Fruit fly (Drosophila melanogaster) whole organism, embryonic: ENCODE results near the gene Hacd1.

ENCODE experiments used
- Asciz ChIP-seq: fragments of 200-800 bp; sonication (Bioruptor generic); optimal IDR thresholded peaks from 2 replicates; lab custom pipeline; 2017; ENCODE audit warnings: missing biosample characterization, mild to moderate bottlenecking, missing genetic modification characterization, missing genetic modification reagents
- BEAF-32 ChIP-seq: fragments of 200-800 bp; sonication (Bioruptor generic); optimal IDR thresholded peaks from 3 replicates; lab custom pipeline; 2017; ENCODE audit warnings: missing biosample characterization, missing genetic modification characterization, mild to moderate bottlenecking, moderate library complexity, missing genetic modification reagents
- CG11093 ChIP-seq: fragments of 200-800 bp; sonication (Bioruptor generic); IDR thresholded peaks from 3 replicates; pipeline ENCODE4 v1.3.6; 2022; ENCODE audit warnings: missing biosample characterization, missing genetic modification characterization
- CG12769 ChIP-seq: fragments of 200-800 bp; sonication (Bioruptor generic); optimal IDR thresholded peaks from 2 replicates; lab custom pipeline; 2019; ENCODE audit warnings: missing biosample characterization, mild to moderate bottlenecking, missing genetic modification characterization, moderate library complexity
- CG14667 ChIP-seq: fragments of 200-800 bp; sonication (Bioruptor generic); IDR thresholded peaks from 2 replicates; pipeline ENCODE4 v1.3.6; 2022; ENCODE audit warnings: missing biosample characterization, missing genetic modification characterization
- CG17568 ChIP-seq: fragments of 200-800 bp; sonication (Bioruptor generic); optimal IDR thresholded peaks from 2 replicates; lab custom pipeline; 2018; ENCODE audit warnings: missing biosample characterization, mild to moderate bottlenecking, missing genetic modification characterization, moderate library complexity
- CG2712 ChIP-seq: fragments of 200-800 bp; optimal IDR thresholded peaks from 3 replicates; lab custom pipeline; 2019; ENCODE audit warnings: missing biosample characterization, mild to moderate bottlenecking, missing genetic modification characterization, moderate library complexity
- CG30403 ChIP-seq: fragments of 200-800 bp; sonication (Bioruptor generic); optimal IDR thresholded peaks from 3 replicates; lab custom pipeline; 2016; ENCODE audit warnings: missing biosample characterization, missing genetic modification characterization
- CG32772 ChIP-seq: fragments of 200-800 bp; sonication (Bioruptor generic); IDR thresholded peaks from 2 replicates; pipeline ENCODE4 v1.3.6; 2022; ENCODE audit warnings: missing biosample characterization, missing genetic modification characterization
- CG3838 ChIP-seq: fragments of 200-800 bp; sonication (Bioruptor generic); optimal IDR thresholded peaks from 3 replicates; lab custom pipeline; 2016; ENCODE audit warnings: missing biosample characterization, missing genetic modification characterization
- CG6683 ChIP-seq: fragments of 200-800 bp; sonication (Bioruptor generic); optimal IDR thresholded peaks from 2 replicates; lab custom pipeline; 2017; ENCODE audit warnings: missing biosample characterization, mild to moderate bottlenecking, missing genetic modification characterization, missing genetic modification reagents
- CG6854 ChIP-seq: fragments of 200-800 bp; sonication (Bioruptor generic); optimal IDR thresholded peaks from 3 replicates; lab custom pipeline; 2017; ENCODE audit warnings: missing biosample characterization, mild to moderate bottlenecking, missing genetic modification characterization
- CG7963 ChIP-seq: fragments of 200-800 bp; sonication (Bioruptor generic); IDR thresholded peaks from 3 replicates; pipeline ENCODE4 v1.3.6; 2022; ENCODE audit warnings: missing biosample characterization, missing genetic modification characterization; ENCODE audit not compliant: partially characterized antibody
- CG8281 ChIP-seq: fragments of 200-800 bp; sonication (Bioruptor generic); optimal IDR thresholded peaks from 2 replicates; lab custom pipeline; 2018; ENCODE audit warnings: missing biosample characterization, mild to moderate bottlenecking, missing genetic modification characterization, moderate library complexity
- CG8924 ChIP-seq: fragments of 200-800 bp; optimal IDR thresholded peaks from 3 replicates; lab custom pipeline; 2019; ENCODE audit warnings: missing biosample characterization, mild to moderate bottlenecking, missing genetic modification characterization, moderate library complexity
- CG8944 ChIP-seq: fragments of 200-800 bp; sonication (Bioruptor generic); optimal IDR thresholded peaks from 3 replicates; lab custom pipeline; 2016; ENCODE audit warnings: missing biosample characterization, missing genetic modification characterization
- CTCF ChIP-seq: fragments of 200-800 bp; sonication (Bioruptor generic); optimal IDR thresholded peaks from 2 replicates; lab custom pipeline; 2017; ENCODE audit warnings: missing biosample characterization, mild to moderate bottlenecking, missing genetic modification characterization, moderate library complexity
- CkIIα-i1 ChIP-seq: fragments of 200-800 bp; sonication (Bioruptor generic); IDR thresholded peaks from 2 replicates; pipeline ENCODE4 v1.3.6; 2022; ENCODE audit warnings: missing biosample characterization, missing genetic modification characterization
- D ChIP-seq, 2 experiments: fragments of 200-800 bp in 1 of 2; fragments of >200 bp in 1 of 2; sonication (Bioruptor generic) in 1 of 2; optimal IDR thresholded peaks; 2 replicates in 1 of 2; 3 replicates in 1 of 2; lab custom pipeline; 2017; ENCODE audit warnings: mild to moderate bottlenecking in 1 of 2, missing biosample characterization in 1 of 2, missing genetic modification characterization in 1 of 2, missing genetic modification reagents in 1 of 2
- D19A ChIP-seq: fragments of 200-800 bp; optimal IDR thresholded peaks from 3 replicates; lab custom pipeline; 2019; ENCODE audit warnings: missing biosample characterization, mild to moderate bottlenecking, missing genetic modification characterization, moderate library complexity
- Dad ChIP-seq: fragments of 200-800 bp; sonication (Bioruptor generic); optimal IDR thresholded peaks from 3 replicates; lab custom pipeline; 2016; ENCODE audit warnings: missing biosample characterization, missing genetic modification characterization
- Fer1 ChIP-seq: fragments of 200-800 bp; sonication (Bioruptor generic); optimal IDR thresholded peaks from 2 replicates; lab custom pipeline; 2017; ENCODE audit warnings: missing biosample characterization, mild to moderate bottlenecking, missing genetic modification characterization
- GATAe ChIP-seq: fragments of 200-800 bp; sonication (Bioruptor generic); conservative IDR thresholded peaks from 2 replicates; pipeline ENCODE4 v1.3.6; 2022; ENCODE audit warnings: missing biosample characterization, missing genetic modification characterization
- HLHmδ ChIP-seq: fragments of 200-800 bp; sonication (Bioruptor generic); optimal IDR thresholded peaks from 2 replicates; lab custom pipeline; 2018; ENCODE audit warnings: missing biosample characterization, mild to moderate bottlenecking, missing genetic modification characterization, moderate library complexity
- Hey ChIP-seq: fragments of 200-800 bp; sonication (Bioruptor generic); optimal IDR thresholded peaks from 3 replicates; lab custom pipeline; 2018; ENCODE audit warnings: missing biosample characterization, mild to moderate bottlenecking, missing genetic modification characterization
- Kr ChIP-seq: fragments of 200-800 bp; sonication (Bioruptor generic); optimal IDR thresholded peaks from 2 replicates; lab custom pipeline; 2017; ENCODE audit warnings: missing biosample characterization, mild to moderate bottlenecking, missing genetic modification characterization
- MTF-1 ChIP-seq: fragments of 200-800 bp; sonication (Bioruptor generic); optimal IDR thresholded peaks from 2 replicates; lab custom pipeline; 2018; ENCODE audit warnings: missing biosample characterization, mild to moderate bottlenecking, missing genetic modification characterization, borderline replicate concordance
- Nf-YB ChIP-seq: fragments of 200-800 bp; sonication (Bioruptor generic); optimal IDR thresholded peaks from 3 replicates; lab custom pipeline; 2019; ENCODE audit warnings: missing biosample characterization, mild to moderate bottlenecking, missing genetic modification characterization, moderate library complexity
- ato ChIP-seq: fragments of 200-800 bp; sonication (Bioruptor generic); IDR thresholded peaks from 2 replicates; pipeline ENCODE4 v1.3.6; 2022; ENCODE audit warnings: missing biosample characterization, missing genetic modification characterization; ENCODE audit not compliant: partially characterized antibody
- bigmax ChIP-seq: fragments of 200-800 bp; sonication (Bioruptor generic); optimal IDR thresholded peaks from 2 replicates; lab custom pipeline; 2018; ENCODE audit warnings: missing biosample characterization, mild to moderate bottlenecking, missing genetic modification characterization
- btn ChIP-seq: fragments of 200-800 bp; sonication (Bioruptor generic); optimal IDR thresholded peaks from 2 replicates; lab custom pipeline; 2016; ENCODE audit warnings: missing biosample characterization, missing genetic modification characterization
- chinmo ChIP-seq: fragments of 200-800 bp; sonication (Bioruptor generic); IDR thresholded peaks from 4 replicates; pipeline ENCODE4 v1.3.6; 2022; ENCODE audit warnings: missing biosample characterization, missing genetic modification characterization; ENCODE audit not compliant: partially characterized antibody
- dimm ChIP-seq: fragments of 200-800 bp; sonication (Bioruptor generic); IDR thresholded peaks from 2 replicates; pipeline ENCODE4 v1.3.6; 2022; ENCODE audit warnings: missing biosample characterization, missing genetic modification characterization
- ems ChIP-seq: fragments of 200-800 bp; sonication (Bioruptor generic); optimal IDR thresholded peaks from 3 replicates; lab custom pipeline; 2016; ENCODE audit warnings: missing biosample characterization, missing genetic modification characterization
- gfzf ChIP-seq: fragments of 200-800 bp; sonication (Bioruptor generic); optimal IDR thresholded peaks from 2 replicates; lab custom pipeline; 2016; ENCODE audit warnings: missing biosample characterization, mild to moderate bottlenecking, missing genetic modification characterization, moderate library complexity
- ham ChIP-seq: fragments of 200-800 bp; sonication (Bioruptor generic); IDR thresholded peaks from 2 replicates; pipeline ENCODE4 v1.3.6; 2022; ENCODE audit warnings: missing biosample characterization, missing genetic modification characterization
- ind ChIP-seq: fragments of 200-800 bp; sonication (Bioruptor generic); optimal IDR thresholded peaks from 3 replicates; lab custom pipeline; 2016; ENCODE audit warnings: missing biosample characterization, missing genetic modification characterization
- klu ChIP-seq: fragments of 200-800 bp; sonication (Bioruptor generic); IDR thresholded peaks from 2 replicates; pipeline ENCODE4 v1.3.6; 2022; ENCODE audit warnings: missing biosample characterization, missing genetic modification characterization
- lola ChIP-seq, 3 experiments: fragments of >200 bp in 2 of 3; fragments of 200-800 bp in 1 of 3; sonication (Bioruptor generic) in 1 of 3; optimal IDR thresholded peaks; 2 replicates each; lab custom pipeline; 2017 to 2019; ENCODE audit warnings: missing biosample characterization in 3 of 3, missing genetic modification characterization in 3 of 3, mild to moderate bottlenecking in 1 of 3, moderate library complexity in 1 of 3
- luna ChIP-seq: fragments of 200-800 bp; sonication (Bioruptor generic); optimal IDR thresholded peaks from 2 replicates; lab custom pipeline; 2016; ENCODE audit warnings: missing biosample characterization, missing genetic modification characterization
- maf-S ChIP-seq: fragments of 200-800 bp; sonication (Bioruptor generic); optimal IDR thresholded peaks from 2 replicates; lab custom pipeline; 2016; ENCODE audit warnings: missing biosample characterization, missing genetic modification characterization
- mam ChIP-seq: fragments of 200-800 bp; sonication (Bioruptor generic); optimal IDR thresholded peaks from 3 replicates; lab custom pipeline; 2016; ENCODE audit warnings: missing biosample characterization, missing genetic modification characterization
- mirr ChIP-seq: fragments of 200-800 bp; sonication (Bioruptor generic); optimal IDR thresholded peaks from 3 replicates; lab custom pipeline; 2018; ENCODE audit warnings: missing biosample characterization, mild to moderate bottlenecking, missing genetic modification characterization
- onecut ChIP-seq: fragments of 200-800 bp; sonication (Bioruptor generic); IDR thresholded peaks from 2 replicates; pipeline ENCODE4 v1.3.6; 2022; ENCODE audit warnings: missing biosample characterization, missing genetic modification characterization
- phol ChIP-seq: fragments of 200-800 bp; sonication (Bioruptor generic); optimal IDR thresholded peaks from 3 replicates; lab custom pipeline; 2018; ENCODE audit warnings: missing biosample characterization, mild to moderate bottlenecking, missing genetic modification characterization, moderate library complexity
- prd ChIP-seq, 3 experiments: fragments of >200 bp in 2 of 3; fragments of 200-800 bp in 1 of 3; sonication (Bioruptor generic) in 1 of 3; optimal IDR thresholded peaks in 2 of 3; IDR thresholded peaks in 1 of 3; 2 replicates in 2 of 3; 3 replicates in 1 of 3; pipeline versions ENCODE4 v1.3.6 to Lab custom; 2017 to 2022; ENCODE audit warnings: missing biosample characterization in 1 of 3, missing genetic modification characterization in 1 of 3
- ranshi ChIP-seq: fragments of 200-800 bp; sonication (Bioruptor generic); IDR thresholded peaks from 2 replicates; pipeline ENCODE4 v1.3.6; 2022; ENCODE audit warnings: missing biosample characterization, missing genetic modification characterization
- sug ChIP-seq: fragments of 200-800 bp; optimal IDR thresholded peaks from 2 replicates; lab custom pipeline; 2019; ENCODE audit warnings: missing biosample characterization, mild to moderate bottlenecking, missing genetic modification characterization, moderate library complexity
- tin ChIP-seq: fragments of 200-800 bp; sonication (Bioruptor generic); optimal IDR thresholded peaks from 3 replicates; lab custom pipeline; 2016; ENCODE audit warnings: missing biosample characterization, missing genetic modification characterization

The Hacd1 gene

DNA sequence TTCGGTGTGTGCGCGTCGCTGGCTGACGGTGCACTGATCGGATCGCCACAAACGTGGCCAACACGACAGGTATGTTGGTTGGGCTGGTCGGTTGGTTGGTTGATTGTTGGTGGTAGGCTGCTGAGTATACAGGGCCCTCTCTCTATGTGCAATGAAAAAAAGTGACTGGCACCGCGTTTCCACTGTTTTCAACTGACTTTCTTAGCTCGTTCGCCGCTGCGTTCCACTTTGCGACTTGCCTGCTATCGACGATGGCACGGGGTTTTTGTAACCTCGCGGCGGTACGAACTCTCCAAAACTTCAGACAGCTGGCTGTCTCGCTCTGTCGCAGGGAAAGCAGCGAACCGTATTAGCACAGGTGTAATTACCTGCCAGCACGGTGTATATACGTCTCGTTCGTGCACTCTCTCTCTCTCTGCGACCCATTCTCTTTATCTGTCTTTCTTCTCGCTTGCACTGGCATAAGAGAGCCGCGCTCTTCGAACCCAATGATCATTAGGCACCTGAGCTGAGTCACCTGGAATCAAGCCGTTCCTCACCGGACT lies 31.1 kb downstream of the Hacd1 start (continued):
- TF ChIP-seq CG32772 (GFP tag; lab: Robert Waterston, UW) = 0 out of 2 replicates have a peak, but pooled peaks have one; percentile 31
- no peak for TF ChIP-seq CG11093 (GFP tag; lab: Robert Waterston, UW)
- TF ChIP-seq klu (GFP tag; lab: Robert Waterston, UW) = no peak
- TF ChIP-seq CkIIα-i1 (GFP tag; lab: Robert Waterston, UW) = no peak
- TF ChIP-seq Fer1 (GFP tag; lab: Kevin White, UChicago) = peak; percentile 14
- TF ChIP-seq GATAe = peak; percentile 54; the same call in 1 of the 2 replicates
- peak; percentile 39 for TF ChIP-seq sug (tag; lab: Kevin White, UChicago)
- peak; percentile 53 for TF ChIP-seq Nf-YB (GFP tag; lab: Kevin White, UChicago)
- TF ChIP-seq CG12769 (tag; lab: Kevin White, UChicago) = peak; percentile 79
- no peak for TF ChIP-seq phol (tag; lab: Kevin White, UChicago)
- no peak for TF ChIP-seq Hey (tag; lab: Kevin White, UChicago)
- TF ChIP-seq gfzf (GFP tag; lab: Kevin White, UChicago) = no peak
- TF ChIP-seq CTCF (GFP tag; lab: Kevin White, UChicago) = no peak
- TF ChIP-seq luna = no peak
- TF ChIP-seq CG3838 = no peak
- no peak for TF ChIP-seq CG6683 (GFP tag; lab: Kevin White, UChicago)
- TF ChIP-seq lola (GFP tag; optimal IDR thresholded peaks at IDR 0.05; lab: Kevin White, UChicago) = no peak
- peak; percentile 34 for TF ChIP-seq CG2712 (tag; lab: Kevin White, UChicago)
- TF ChIP-seq ems = no peak
- TF ChIP-seq prd (optimal IDR thresholded peaks at IDR 0.05; lab: Kevin White, UChicago) = no peak
- TF ChIP-seq prd (GFP tag; IDR thresholded peaks at IDR 0.05; lab: Robert Waterston, UW) = 0 out of 3 replicates have a peak, but pooled peaks have one; percentile 14
- TF ChIP-seq D (optimal IDR thresholded peaks at IDR 0.05; lab: Kevin White, UChicago) = no peak
- TF ChIP-seq D (GFP tag; optimal IDR thresholded peaks at IDR 0.05; lab: Kevin White, UChicago) = no peak
- no peak for TF ChIP-seq MTF-1 (GFP tag; lab: Kevin White, UChicago)
- peak; percentile 7; the same call in 1 of the 2 replicates for TF ChIP-seq ato (GFP tag; lab: Robert Waterston, UW)
- TF ChIP-seq mirr (GFP tag; lab: Kevin White, UChicago) = peak; percentile 67
- TF ChIP-seq CG7963 (GFP tag; lab: Robert Waterston, UW) = 0 out of 3 replicates have a peak, but pooled peaks have one; percentile 36
- TF ChIP-seq btn (GFP tag; lab: Kevin White, UChicago) = no peak
- TF ChIP-seq CG30403 = no peak
- TF ChIP-seq onecut (GFP tag; lab: Robert Waterston, UW) = peak; percentile 29; the same call in 1 of the 2 replicates
- no peak for TF ChIP-seq CG8281 (tag; lab: Kevin White, UChicago)
- peak; percentile 47 for TF ChIP-seq CG8924
- TF ChIP-seq Asciz = no peak
- TF ChIP-seq mam (GFP tag; lab: Kevin White, UChicago) = no peak
- peak; percentile 5 for TF ChIP-seq CG6854 (GFP tag; lab: Kevin White, UChicago)
- TF ChIP-seq maf-S (GFP tag; lab: Kevin White, UChicago) = no peak
- no peak for TF ChIP-seq ranshi (GFP tag; lab: Robert Waterston, UW)
- no peak for TF ChIP-seq bigmax
- TF ChIP-seq chinmo (GFP tag; lab: Robert Waterston, UW) = peak; percentile 88; the same call in 3 of the 4 replicates
- no peak for TF ChIP-seq BEAF-32 (GFP tag; lab: Kevin White, UChicago)
- TF ChIP-seq ham (GFP tag; lab: Robert Waterston, UW) = no peak
- TF ChIP-seq CG14667 (GFP tag; lab: Robert Waterston, UW) = no peak
- no peak for TF ChIP-seq Dad
- TF ChIP-seq CG17568 (GFP tag; lab: Kevin White, UChicago) = no peak
- TF ChIP-seq Kr = peak; percentile 17
- TF ChIP-seq D19A (tag; lab: Kevin White, UChicago) = no peak
- no peak for TF ChIP-seq dimm (GFP tag; lab: Robert Waterston, UW)
- no peak for TF ChIP-seq tin (GFP tag; lab: Kevin White, UChicago)
- peak; percentile 50 for TF ChIP-seq HLHmδ
- no peak for TF ChIP-seq CG8944
- no peak for TF ChIP-seq ind (GFP tag; lab: Kevin White, UChicago)
